Worm (Caenorhabditis elegans): ENCODE measurements around the gene irld-63.

DNA sequence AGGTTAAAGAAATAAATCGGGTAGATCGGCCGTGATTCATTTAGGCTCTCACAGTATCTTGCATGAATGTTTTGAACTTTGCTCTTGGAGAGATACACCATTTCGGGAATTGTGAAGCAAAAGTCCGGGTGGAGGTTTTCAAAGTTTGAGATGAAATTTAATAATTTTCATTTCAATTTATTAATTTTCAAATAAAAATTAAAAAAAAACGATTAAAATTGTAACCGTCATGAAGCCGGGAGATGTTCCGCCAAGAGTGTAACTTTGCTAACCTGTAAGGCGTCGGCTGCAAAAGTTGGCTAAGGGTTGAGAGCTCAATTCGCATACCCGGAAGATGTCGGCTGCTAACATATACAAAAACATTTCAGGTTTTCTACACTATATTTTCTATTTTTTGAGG lies 3.8 kb downstream of the irld-63 start, which contains the start of gene irld-67:
- TF ChIP-seq F13C5.2 (tag; optimal IDR thresholded peaks at IDR 0.05) (no peak), hmg-4 (GFP tag; optimal IDR thresholded peaks at IDR 0.05) (no peak), ama-1 (optimal IDR thresholded peaks at IDR 0.05) (no peak), tbx-37 (GFP tag; conservative IDR thresholded peaks at IDR 0.05) (no peak), hmbx-1 (tag; optimal IDR thresholded peaks at IDR 0.05) (no peak), hnd-1 (tag; optimal IDR thresholded peaks at IDR 0.05) (no peak), sea-1 (GFP tag; conservative IDR thresholded peaks at IDR 0.05) (no peak), tra-4 (tag; optimal IDR thresholded peaks at IDR 0.05) (no peak), B0310.2 (tag; optimal IDR thresholded peaks at IDR 0.05) (no peak), scrt-1 (GFP tag; IDR thresholded peaks at IDR 0.05) (no peak)
